Worm (Caenorhabditis elegans) whole organism, L3 larva: ENCODE results near the gene F37C12.21.

Source experiments
- elt-1 ChIP-seq: fragments of 150-350 bp; optimal IDR thresholded peaks from 2 replicates; lab custom pipeline; 2014; ENCODE audit warnings: missing biosample characterization, missing genetic modification characterization
- lin-39 ChIP-seq: fragments of 150-350 bp; optimal IDR thresholded peaks from 2 replicates; lab custom pipeline; 2018; ENCODE audit warnings: missing biosample characterization, missing genetic modification reagents, missing genetic modification characterization
- mdl-1 ChIP-seq: fragments of 150-350 bp; optimal IDR thresholded peaks from 2 replicates; lab custom pipeline; 2014; ENCODE audit warnings: missing biosample characterization, missing genetic modification characterization
- mml-1 ChIP-seq: fragments of 150-350 bp; sonication (generic microtip); optimal IDR thresholded peaks from 3 replicates; lab custom pipeline; 2014; ENCODE audit warnings: missing biosample characterization, missing genetic modification characterization
- nhr-28 ChIP-seq: fragments of 150-350 bp; optimal IDR thresholded peaks from 2 replicates; lab custom pipeline; 2014; ENCODE audit warnings: missing biosample characterization, missing genetic modification characterization
- nhr-67 ChIP-seq: fragments of 150-350 bp; optimal IDR thresholded peaks from 2 replicates; lab custom pipeline; 2014; ENCODE audit warnings: missing biosample characterization, missing genetic modification characterization
- nhr-77 ChIP-seq: fragments of 150-350 bp; optimal IDR thresholded peaks from 2 replicates; lab custom pipeline; 2014; ENCODE audit warnings: missing biosample characterization, missing genetic modification characterization
- pha-4 ChIP-seq: fragments of 150-350 bp; optimal IDR thresholded peaks from 2 replicates; lab custom pipeline; 2014; ENCODE audit warnings: missing biosample characterization, missing genetic modification reagents, missing genetic modification characterization
- skn-1 ChIP-seq: fragments of 150-350 bp; optimal IDR thresholded peaks from 2 replicates; lab custom pipeline; 2014; ENCODE audit warnings: missing biosample characterization, missing genetic modification characterization
- ztf-11 ChIP-seq: fragments of 150-350 bp; optimal IDR thresholded peaks from 2 replicates; lab custom pipeline; 2014; ENCODE audit warnings: missing biosample characterization, missing genetic modification characterization

ce11 chrIII:7210486-7210885 is 22.3 kb downstream of the F37C12.21 start:
- TF ChIP-seq ztf-11 (tag; lab: Kevin White, UChicago) (no peak), lin-39 (tag; lab: Kevin White, UChicago) (no peak), pha-4 (no peak), mdl-1 (tag; lab: Kevin White, UChicago) (no peak), skn-1 (tag; lab: Kevin White, UChicago) (no peak), nhr-67 (tag; lab: Kevin White, UChicago) (no peak), mml-1 (tag; lab: Kevin White, UChicago) (no peak), elt-1 (tag; lab: Kevin White, UChicago) (no peak), nhr-77 (tag; lab: Kevin White, UChicago) (no peak), nhr-28 (no peak)
